Fruit fly (Drosophila melanogaster): ENCODE data around the gene obst-A.
"Not testable (repeated sequence)": the region's sequence is repeated elsewhere in the genome, so short reads cannot be mapped to it uniquely, and the experiment has no call there.

obst-A gene

DNA sequence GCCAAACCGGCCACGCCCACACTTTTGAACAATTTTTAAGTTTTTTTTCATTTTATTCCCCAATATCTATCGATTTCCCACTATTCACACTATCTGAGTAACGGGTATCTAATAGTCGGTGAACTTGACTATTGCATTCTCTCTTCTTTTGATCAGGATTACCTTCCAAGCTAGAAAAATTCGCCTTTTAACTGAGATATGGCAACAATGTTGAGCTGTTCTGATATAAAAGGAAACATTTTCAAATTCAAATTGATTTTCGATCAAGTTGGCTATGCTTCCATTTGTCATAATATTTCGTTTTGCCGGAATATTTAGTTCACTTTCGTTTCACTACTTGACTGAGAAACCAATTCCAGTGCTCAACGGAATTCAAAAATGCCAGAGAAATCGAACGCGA lies 19.3 kb downstream of the obst-A start, which contains the start of gene CG42577:
CG42577 (plus strand) TSS at position 301 of the 400 bp plus-strand sequence.
- TF ChIP-seq CG3919, Hr39, OdsH (GFP tag; optimal IDR thresholded peaks at IDR 0.05): not testable (repeated sequence)

DNA sequence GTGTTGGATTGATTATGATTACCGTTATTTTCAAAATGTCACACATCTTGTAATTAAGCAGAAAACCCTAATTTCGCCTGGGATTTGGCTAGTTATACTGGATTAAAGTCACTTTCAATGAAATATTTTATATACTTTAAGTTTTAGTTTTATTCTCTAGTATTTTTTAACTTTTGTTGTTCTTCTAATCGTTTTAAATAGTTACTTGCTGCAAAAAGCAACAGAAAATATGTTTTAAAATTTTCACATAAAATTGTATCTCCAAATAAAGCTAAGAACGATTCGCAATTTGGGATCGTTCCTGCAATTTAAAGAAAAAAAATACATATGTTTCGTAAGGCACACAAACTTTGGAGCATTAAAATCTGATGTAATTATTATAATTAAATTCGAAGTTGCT lies 30.0 kb downstream of the obst-A start, which contains the start of gene Inx6:
Inx6 (minus strand) TSS at position 101 of the 400 bp plus-strand sequence.
- TF ChIP-seq pdm3 (GFP tag; optimal IDR thresholded peaks at IDR 0.05) = no peak
- no peak for TF ChIP-seq fkh (GFP tag; optimal IDR thresholded peaks at IDR 0.05)
- no peak for TF ChIP-seq Hr4 (GFP tag; optimal IDR thresholded peaks at IDR 0.05)
- no peak for TF ChIP-seq CG16779 (tag; optimal IDR thresholded peaks at IDR 0.05)
- no peak for TF ChIP-seq CG8319 (GFP tag; optimal IDR thresholded peaks at IDR 0.05)
- no peak for TF ChIP-seq CG8119 (GFP tag; IDR thresholded peaks at IDR 0.05)
- no peak for TF ChIP-seq Hr38 (GFP tag; optimal IDR thresholded peaks at IDR 0.05)
- TF ChIP-seq lz (GFP tag; optimal IDR thresholded peaks at IDR 0.05) = no peak
- TF ChIP-seq CG6163 (GFP tag; IDR thresholded peaks at IDR 0.05) = no peak
- TF ChIP-seq ss (GFP tag; optimal IDR thresholded peaks at IDR 0.05) = no peak
- no peak for TF ChIP-seq CG4318 (GFP tag; optimal IDR thresholded peaks at IDR 0.05)
- no peak for TF ChIP-seq Hr39 (GFP tag; optimal IDR thresholded peaks at IDR 0.05)
- no peak for TF ChIP-seq Eip78C (GFP tag)
- no peak for TF ChIP-seq Met (GFP tag; optimal IDR thresholded peaks at IDR 0.05)
- TF ChIP-seq spab (GFP tag; optimal IDR thresholded peaks at IDR 0.05) = no peak
- no peak for TF ChIP-seq CG15336 (GFP tag; IDR thresholded peaks at IDR 0.05)

Data from whole organism, prepupa.